Worm (Caenorhabditis elegans): ENCODE data around the gene T19A5.3.

Gene T19A5.3

DNA sequence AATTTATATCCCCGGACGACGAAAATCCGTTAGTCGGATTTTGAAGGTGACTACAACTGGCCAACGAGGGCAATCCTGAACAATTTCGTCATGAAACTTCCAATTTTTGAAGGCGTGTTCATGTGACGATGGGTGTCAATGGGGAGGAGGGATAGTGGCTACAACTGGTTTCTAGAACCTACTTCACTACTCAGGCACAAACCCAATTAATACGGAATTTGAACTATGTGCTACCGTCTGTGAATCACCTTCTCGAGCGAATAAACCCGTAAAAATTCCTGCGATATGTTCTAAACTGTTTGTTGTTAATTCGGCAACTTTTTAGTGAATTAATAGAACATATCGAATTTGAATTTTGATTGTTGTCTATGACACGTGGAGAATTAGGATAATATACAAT, 16.1 kb downstream of the T19A5.3 start:
- TF ChIP-seq mml-1 (tag; optimal IDR thresholded peaks at IDR 0.05) (no peak), tbx-2 (tag; optimal IDR thresholded peaks at IDR 0.05) (no peak), ceh-28 (tag; optimal IDR thresholded peaks at IDR 0.05) (no peak), pha-4 (tag; optimal IDR thresholded peaks at IDR 0.05) (no peak), R02D3.7 (tag; optimal IDR thresholded peaks at IDR 0.05) (no peak), fos-1 (tag; optimal IDR thresholded peaks at IDR 0.05) (no peak), nfya-1 (tag; optimal IDR thresholded peaks at IDR 0.05; ENCODE audit: insufficient read depth) (no peak), ceh-16 (tag; optimal IDR thresholded peaks at IDR 0.05) (no peak), nhr-23 (tag; optimal IDR thresholded peaks at IDR 0.05) (no peak), ztf-11 (tag; optimal IDR thresholded peaks at IDR 0.05) (no peak), nhr-43 (tag; optimal IDR thresholded peaks at IDR 0.05; ENCODE audit: poor library complexity, severe bottlenecking) (no peak)

DNA sequence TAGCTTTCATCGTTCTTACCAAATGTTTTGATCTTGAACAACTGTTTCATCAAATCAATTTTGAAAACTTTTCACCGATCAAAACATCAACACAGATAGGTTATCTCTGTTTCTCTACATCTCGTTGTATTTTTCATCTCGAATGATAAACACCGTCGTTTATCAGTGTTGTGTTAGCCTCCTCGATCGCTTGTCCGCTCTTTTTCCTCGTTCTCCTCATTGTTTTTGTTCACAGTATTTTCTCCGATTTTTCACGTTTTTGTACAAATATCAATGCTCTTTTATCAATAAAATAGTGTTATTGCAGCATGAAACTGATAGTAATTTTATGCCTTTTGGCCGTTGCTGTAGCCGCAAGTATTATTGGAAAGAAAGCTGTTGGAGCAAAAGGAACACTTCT, 21.1 kb downstream of the T19A5.3 start, which contains the start of gene ttr-47:
TSS of gene ttr-47 (plus strand) at position 308 of the 400 bp plus-strand sequence.
- TF ChIP-seq pha-4 (tag; optimal IDR thresholded peaks at IDR 0.05) (peak; percentile 20), skn-1 (tag; optimal IDR thresholded peaks at IDR 0.05) (no peak), ztf-4 (tag; optimal IDR thresholded peaks at IDR 0.05) (no peak), nfya-1 (tag; optimal IDR thresholded peaks at IDR 0.05; ENCODE audit: insufficient read depth) (peak; percentile 25), elt-2 (tag; optimal IDR thresholded peaks at IDR 0.05) (peak; percentile 65), sea-2 (GFP tag; optimal IDR thresholded peaks at IDR 0.05) (no peak), ztf-11 (tag; optimal IDR thresholded peaks at IDR 0.05) (no peak), pqm-1 (tag; optimal IDR thresholded peaks at IDR 0.05) (peak; percentile 36), ceh-28 (tag; optimal IDR thresholded peaks at IDR 0.05) (peak; percentile 33), egl-5 (tag; optimal IDR thresholded peaks at IDR 0.05) (no peak)

DNA sequence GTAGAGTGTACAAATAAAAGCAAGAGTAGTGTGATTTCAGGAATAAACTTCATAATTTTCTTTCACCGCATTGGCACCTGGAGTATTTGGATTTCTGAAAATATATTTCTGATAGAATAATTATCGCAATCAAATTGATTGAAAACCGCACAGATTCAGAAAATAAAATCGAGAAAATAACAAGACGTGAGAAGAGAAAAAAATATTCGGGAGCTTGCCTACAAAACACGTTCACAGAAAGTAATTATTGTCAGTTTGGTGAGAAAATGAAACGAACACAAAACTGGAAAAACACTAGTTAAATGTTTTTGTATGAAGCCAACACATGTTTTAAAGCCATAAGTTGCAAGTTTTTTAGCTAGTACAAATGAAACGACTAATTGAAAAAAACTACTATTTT, 29.9 kb downstream of the T19A5.3 start, which contains the start of gene mod-1:
TSS of gene mod-1 (minus strand) at position 101 of the 400 bp plus-strand sequence.
- TF ChIP-seq elt-2 (tag; optimal IDR thresholded peaks at IDR 0.05) = no peak
- TF ChIP-seq eor-1 (tag; optimal IDR thresholded peaks at IDR 0.05) = no peak
- TF ChIP-seq nhr-25 (tag; optimal IDR thresholded peaks at IDR 0.05) = no peak
- no peak for TF ChIP-seq ama-1 (optimal IDR thresholded peaks at IDR 0.05)
- TF ChIP-seq mdl-1 (tag; optimal IDR thresholded peaks at IDR 0.05) = no peak
- TF ChIP-seq unc-39 (tag; optimal IDR thresholded peaks at IDR 0.05) = no peak
- no peak for TF ChIP-seq nhr-28 (tag; optimal IDR thresholded peaks at IDR 0.05)
- TF ChIP-seq lin-15B (tag; optimal IDR thresholded peaks at IDR 0.05) = no peak
- TF ChIP-seq ztf-4 (tag; optimal IDR thresholded peaks at IDR 0.05) = no peak
- no peak for TF ChIP-seq ztf-11 (tag; optimal IDR thresholded peaks at IDR 0.05)
- no peak for TF ChIP-seq ceh-28 (tag; optimal IDR thresholded peaks at IDR 0.05)
- TF ChIP-seq ZK546.5 (tag; optimal IDR thresholded peaks at IDR 0.05) = no peak
- TF ChIP-seq lin-39 (tag; optimal IDR thresholded peaks at IDR 0.05) = no peak
- no peak for TF ChIP-seq ceh-82 (tag; optimal IDR thresholded peaks at IDR 0.05)
- no peak for TF ChIP-seq egl-27 (tag; optimal IDR thresholded peaks at IDR 0.05)

DNA sequence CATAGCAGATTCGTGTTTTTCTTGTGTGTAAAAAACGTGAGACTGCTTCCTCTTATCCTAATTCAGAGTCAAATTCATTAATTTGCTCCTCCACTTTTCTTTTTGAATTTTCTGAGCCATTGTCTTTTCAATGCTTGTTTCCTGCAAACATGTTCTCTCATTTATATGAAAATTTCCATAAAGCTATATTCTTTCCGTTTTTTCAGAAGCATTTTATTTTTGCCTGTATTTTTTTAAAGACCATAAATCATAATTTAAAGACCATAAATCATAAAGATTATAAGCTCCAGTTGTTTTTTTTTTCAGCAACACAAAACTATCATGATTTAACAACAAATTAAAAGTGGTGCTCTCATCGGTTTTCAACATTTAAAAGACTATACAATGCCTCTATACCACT, 37.0 kb downstream of the T19A5.3 start, which contains the start of gene frpr-11:
TSS of gene frpr-11 (plus strand) at position 301 of the 400 bp plus-strand sequence.
- TF ChIP-seq egl-5 (tag; optimal IDR thresholded peaks at IDR 0.05) (no peak), egl-27 (tag; optimal IDR thresholded peaks at IDR 0.05) (no peak), fos-1 (tag; optimal IDR thresholded peaks at IDR 0.05) (no peak), R02D3.7 (tag; optimal IDR thresholded peaks at IDR 0.05) (no peak), fkh-10 (GFP tag; optimal IDR thresholded peaks at IDR 0.05) (no peak), ZK546.5 (tag; optimal IDR thresholded peaks at IDR 0.05) (no peak), nfya-1 (tag; optimal IDR thresholded peaks at IDR 0.05; ENCODE audit: insufficient read depth) (no peak), mml-1 (tag; optimal IDR thresholded peaks at IDR 0.05) (no peak), ztf-11 (tag; optimal IDR thresholded peaks at IDR 0.05) (no peak), ceh-16 (tag; optimal IDR thresholded peaks at IDR 0.05) (no peak)

DNA sequence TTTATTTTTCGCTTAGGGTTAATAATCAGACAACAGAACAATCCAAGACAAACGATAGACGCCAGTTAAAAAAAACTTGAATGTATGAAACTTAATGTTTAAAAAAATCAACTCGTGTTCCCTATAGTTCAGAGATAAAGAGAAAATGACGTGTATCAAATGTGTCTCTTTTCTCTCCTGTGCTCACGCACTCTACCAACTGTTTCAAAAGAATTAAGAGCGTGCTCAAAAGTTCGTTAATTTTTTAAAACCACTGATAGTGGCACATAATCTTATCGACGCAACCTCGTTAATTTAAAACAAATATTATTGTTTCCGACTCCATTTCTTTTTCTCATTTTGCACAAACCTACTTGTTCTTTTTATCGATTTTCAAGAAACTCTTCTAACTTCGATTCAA, 38.2 kb downstream of the T19A5.3 start:
- TF ChIP-seq nhr-28 (tag; optimal IDR thresholded peaks at IDR 0.05) (no peak), nfya-1 (tag; optimal IDR thresholded peaks at IDR 0.05; ENCODE audit: insufficient read depth) (no peak), lin-15B (tag; optimal IDR thresholded peaks at IDR 0.05) (no peak), eor-1 (tag; optimal IDR thresholded peaks at IDR 0.05) (no peak), jun-1 (tag; optimal IDR thresholded peaks at IDR 0.05) (no peak), R02D3.7 (tag; optimal IDR thresholded peaks at IDR 0.05) (no peak), unc-39 (tag; optimal IDR thresholded peaks at IDR 0.05) (no peak), nhr-77 (tag; optimal IDR thresholded peaks at IDR 0.05) (no peak), ceh-82 (tag; optimal IDR thresholded peaks at IDR 0.05) (no peak), egl-27 (tag; optimal IDR thresholded peaks at IDR 0.05) (peak; percentile 28), nhr-76 (tag; optimal IDR thresholded peaks at IDR 0.05) (no peak), ztf-4 (tag; optimal IDR thresholded peaks at IDR 0.05) (no peak), pha-4 (tag; optimal IDR thresholded peaks at IDR 0.05) (peak; percentile 33), pqm-1 (tag; optimal IDR thresholded peaks at IDR 0.05) (peak; percentile 87), nhr-43 (tag; optimal IDR thresholded peaks at IDR 0.05; ENCODE audit: poor library complexity, severe bottlenecking) (no peak), nhr-25 (tag; optimal IDR thresholded peaks at IDR 0.05) (no peak), lsy-12 (tag; optimal IDR thresholded peaks at IDR 0.05) (no peak), tbx-2 (tag; optimal IDR thresholded peaks at IDR 0.05) (no peak), nhr-12 (tag; optimal IDR thresholded peaks at IDR 0.05) (no peak), fkh-2 (tag; optimal IDR thresholded peaks at IDR 0.05) (no peak), nhr-237 (tag; optimal IDR thresholded peaks at IDR 0.05) (no peak), nhr-23 (tag; optimal IDR thresholded peaks at IDR 0.05) (no peak), mdl-1 (tag; optimal IDR thresholded peaks at IDR 0.05) (no peak), fkh-10 (GFP tag; optimal IDR thresholded peaks at IDR 0.05) (no peak), ztf-11 (tag; optimal IDR thresholded peaks at IDR 0.05) (no peak), unc-62 (GFP tag; optimal IDR thresholded peaks at IDR 0.05) (no peak), elt-2 (tag; optimal IDR thresholded peaks at IDR 0.05) (peak; percentile 93), ceh-28 (tag; optimal IDR thresholded peaks at IDR 0.05) (no peak), snpc-4 (tag; optimal IDR thresholded peaks at IDR 0.05) (no peak), mml-1 (tag; optimal IDR thresholded peaks at IDR 0.05) (no peak), sea-2 (GFP tag; optimal IDR thresholded peaks at IDR 0.05) (no peak), elt-3 (tag; optimal IDR thresholded peaks at IDR 0.05) (no peak)
